Fruit fly (Drosophila melanogaster) whole organism, embryonic: ENCODE measurements around the gene CG6675.

Experiments
- CG31388 ChIP-seq: fragments of 200-800 bp; sonication (Bioruptor generic); optimal IDR thresholded peaks from 2 replicates; lab custom pipeline; 2016; ENCODE audit warnings: missing biosample characterization, missing genetic modification characterization
- vvl ChIP-seq: fragments of 200-800 bp; sonication (Bioruptor generic); IDR thresholded peaks from 2 replicates; pipeline ENCODE4 v1.3.6; 2022; ENCODE audit warnings: missing biosample characterization, missing genetic modification characterization

DNA sequence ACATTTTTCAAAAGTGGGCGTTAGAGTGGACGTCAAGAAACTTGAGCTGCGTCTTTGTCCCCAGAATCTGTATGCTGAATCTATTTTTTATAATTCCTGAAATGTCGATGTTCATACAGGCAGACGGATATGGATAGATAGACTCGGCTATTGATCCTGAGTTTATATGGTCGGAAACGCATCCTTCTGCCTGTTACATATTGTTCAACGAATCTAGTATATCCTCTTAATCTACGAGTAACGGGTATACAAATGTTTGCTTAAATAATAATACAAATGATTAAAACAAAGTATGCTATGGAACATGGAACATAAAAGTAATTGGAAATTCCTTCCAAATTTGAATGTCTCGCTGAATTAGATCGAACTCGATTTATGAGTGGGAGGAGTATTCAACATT lies 37.9 kb upstream of the CG6675 start, which contains the start of gene tplus3a:
- TF ChIP-seq vvl (GFP tag; lab: Robert Waterston, UW) = no peak
- TF ChIP-seq CG31388 = no peak
